Fruit fly (Drosophila melanogaster) whole organism, embryonic: ENCODE measurements around the gene heph.

ENCODE experiments used
- CG15514 ChIP-seq: fragments of 200-800 bp; sonication (Bioruptor generic); optimal IDR thresholded peaks from 3 replicates; lab custom pipeline; 2017; ENCODE audit warnings: missing biosample characterization, missing genetic modification characterization, mild to moderate bottlenecking, moderate library complexity, missing genetic modification reagents
- CG18476 ChIP-seq: fragments of 200-800 bp; sonication (Bioruptor generic); optimal IDR thresholded peaks from 2 replicates; lab custom pipeline; 2016; ENCODE audit warnings: missing biosample characterization, mild to moderate bottlenecking, missing genetic modification characterization
- CG31224 ChIP-seq: fragments of 200-800 bp; sonication (Bioruptor generic); IDR thresholded peaks from 2 replicates; pipeline ENCODE4 v1.3.6; 2022; ENCODE audit warnings: missing biosample characterization, missing genetic modification characterization
- CG31388 ChIP-seq: fragments of 200-800 bp; sonication (Bioruptor generic); optimal IDR thresholded peaks from 2 replicates; lab custom pipeline; 2016; ENCODE audit warnings: missing biosample characterization, missing genetic modification characterization
- CG4854 ChIP-seq: fragments of 200-800 bp; sonication (Bioruptor generic); optimal IDR thresholded peaks from 2 replicates; lab custom pipeline; 2016; ENCODE audit warnings: missing biosample characterization, missing genetic modification characterization, inconsistent platforms
- CG6813 ChIP-seq: fragments of 200-800 bp; sonication (Bioruptor generic); optimal IDR thresholded peaks from 2 replicates; lab custom pipeline; 2017; ENCODE audit warnings: missing biosample characterization, missing genetic modification characterization, mild to moderate bottlenecking, moderate library complexity, missing genetic modification reagents
- Dip2 ChIP-seq: fragments of 200-800 bp; sonication (Bioruptor generic); IDR thresholded peaks from 2 replicates; pipeline ENCODE4 v1.3.6; 2022; ENCODE audit warnings: missing biosample characterization, missing genetic modification characterization
- HmgD ChIP-seq: fragments of 200-800 bp; sonication (Bioruptor generic); optimal IDR thresholded peaks from 3 replicates; lab custom pipeline; 2016; ENCODE audit warnings: missing biosample characterization, missing genetic modification characterization
- aop ChIP-seq: fragments of 200-800 bp; sonication (Bioruptor generic); IDR thresholded peaks from 2 replicates; pipeline ENCODE4 v1.3.6; 2022; ENCODE audit warnings: missing biosample characterization, missing genetic modification characterization
- btn ChIP-seq: fragments of 200-800 bp; sonication (Bioruptor generic); optimal IDR thresholded peaks from 2 replicates; lab custom pipeline; 2016; ENCODE audit warnings: missing biosample characterization, missing genetic modification characterization
- zen ChIP-seq: fragments of 200-800 bp; sonication (Bioruptor generic); optimal IDR thresholded peaks from 3 replicates; lab custom pipeline; 2018; ENCODE audit warnings: missing biosample characterization, mild to moderate bottlenecking, missing genetic modification characterization, moderate library complexity

- TF ChIP-seq Dip2 (no peak), CG6813 (GFP tag; lab: Kevin White, UChicago) (no peak), CG31388 (GFP tag; lab: Kevin White, UChicago) (no peak), btn (no peak), CG18476 (GFP tag; lab: Kevin White, UChicago) (no peak), HmgD (GFP tag; lab: Kevin White, UChicago) (no peak), zen (tag; lab: Kevin White, UChicago) (no peak), CG31224 (GFP tag; lab: Robert Waterston, UW) (no peak), aop (GFP tag; lab: Robert Waterston, UW) (no peak), CG4854 (no peak), CG15514 (GFP tag; lab: Kevin White, UChicago) (no peak)
Measured at dm6 chr3R:31824200-31824599, 191.1 kb downstream of the heph start.
